Worm (Caenorhabditis elegans) whole organism, midembryonic: Measurements from ENCODE around the gene tsp-4.

Experiments used
- T22C8.4 ChIP-seq: fragments of 200-800 bp; sonication (Bioruptor generic); IDR thresholded peaks from 2 replicates; pipeline ENCODE4 v1.3.6; 2022; ENCODE audit warnings: missing genetic modification characterization, missing compliant biosample characterization
- cog-1 ChIP-seq: sonication (generic microtip); optimal IDR thresholded peaks from 2 replicates; lab custom pipeline; 2016; ENCODE audit warnings: missing genetic modification characterization, missing compliant biosample characterization
- klf-2 ChIP-seq: fragments of 200-800 bp; sonication (Bioruptor generic); conservative IDR thresholded peaks from 2 replicates; pipeline ENCODE4 v1.3.6; 2022; ENCODE audit warnings: missing genetic modification reagents, missing genetic modification characterization, missing compliant biosample characterization
- med-1 ChIP-seq: sonication (generic microtip); optimal IDR thresholded peaks from 2 replicates; lab custom pipeline; 2017; ENCODE audit warnings: missing genetic modification characterization, mild to moderate bottlenecking, missing compliant biosample characterization, antibody characterized with exemption, missing genetic modification reagents; ENCODE audit not compliant: insufficient read depth
- ref-1 ChIP-seq: fragments of 200-800 bp; sonication (Bioruptor generic); conservative IDR thresholded peaks from 2 replicates; pipeline ENCODE4 v1.3.6; 2022; ENCODE audit warnings: missing genetic modification reagents, missing genetic modification characterization, missing compliant biosample characterization
- tab-1 ChIP-seq: fragments of 200-800 bp; sonication (Bioruptor generic); IDR thresholded peaks from 2 replicates; pipeline ENCODE4 v1.3.6; 2022; ENCODE audit warnings: missing genetic modification characterization, missing compliant biosample characterization
- ztf-23 ChIP-seq: fragments of 200-800 bp; sonication (Bioruptor generic); IDR thresholded peaks from 2 replicates; pipeline ENCODE4 v1.3.6; 2022; ENCODE audit warnings: missing genetic modification reagents, missing genetic modification characterization, missing compliant biosample characterization
- ztf-29 ChIP-seq: fragments of 200-800 bp; sonication (Bioruptor generic); IDR thresholded peaks from 2 replicates; pipeline ENCODE4 v1.3.6; 2022; ENCODE audit warnings: missing genetic modification reagents, missing genetic modification characterization, missing compliant biosample characterization

- TF ChIP-seq tab-1 (GFP tag; lab: Robert Waterston, UW) (no peak), ztf-29 (GFP tag; lab: Robert Waterston, UW) (no peak), ztf-23 (GFP tag; lab: Robert Waterston, UW) (no peak), klf-2 (no peak), ref-1 (no peak), T22C8.4 (no peak), med-1 (GFP tag; lab: Kevin White, UChicago) (no peak), cog-1 (tag; lab: Kevin White, UChicago) (no peak)
These were observed 25.3 kb upstream of the tsp-4 start for ce11 chrIV:12545393-12545792.
